Worm (Caenorhabditis elegans): ENCODE data around the gene Y57G11A.2.
"Not testable (repeated sequence)": the region's sequence is repeated elsewhere in the genome, so short reads cannot be mapped to it uniquely, and the experiment has no call there.

ce11 chrIV:14551870-14552269, 32.5 kb upstream of the Y57G11A.2 start, which contains the start of gene pals-30:
- not testable (repeated sequence) for TF ChIP-seq ztf-29 (GFP tag; IDR thresholded peaks at IDR 0.05); cog-1 (tag; optimal IDR thresholded peaks at IDR 0.05); ztf-23 (GFP tag; IDR thresholded peaks at IDR 0.05)
